Worm (Caenorhabditis elegans): ENCODE measurements around the gene srx-80.

srx-80 gene

ce11 chrV:11554260-11554659 is 39.3 kb upstream of the srx-80 start, which contains the start of gene duo-1:
Gene duo-1 (plus strand): TSS chrV:11554630.
- TF ChIP-seq egl-27 (tag; optimal IDR thresholded peaks at IDR 0.05) (no peak), crh-2 (tag; optimal IDR thresholded peaks at IDR 0.05) (no peak), lin-13 (GFP tag; optimal IDR thresholded peaks at IDR 0.05) (no peak), nhr-21 (tag; optimal IDR thresholded peaks at IDR 0.05) (no peak), ceh-82 (tag; optimal IDR thresholded peaks at IDR 0.05) (no peak), mab-5 (tag; optimal IDR thresholded peaks at IDR 0.05) (no peak), F13H6.1 (tag; optimal IDR thresholded peaks at IDR 0.05) (no peak), fos-1 (tag; optimal IDR thresholded peaks at IDR 0.05) (no peak), R02D3.7 (tag; optimal IDR thresholded peaks at IDR 0.05) (no peak)

- TF ChIP-seq alr-1 (tag; optimal IDR thresholded peaks at IDR 0.05) (no peak), sem-4 (tag; optimal IDR thresholded peaks at IDR 0.05) (no peak), skn-1 (tag; optimal IDR thresholded peaks at IDR 0.05) (no peak), sma-3 (GFP tag; optimal IDR thresholded peaks at IDR 0.05) (no peak), nhr-12 (tag; optimal IDR thresholded peaks at IDR 0.05) (no peak)
Measured at ce11 chrV:11562643-11563042, 30.9 kb upstream of the srx-80 start, which contains the start of gene srx-86. Gene srx-86 (plus strand): TSS chrV:11562943.

DNA sequence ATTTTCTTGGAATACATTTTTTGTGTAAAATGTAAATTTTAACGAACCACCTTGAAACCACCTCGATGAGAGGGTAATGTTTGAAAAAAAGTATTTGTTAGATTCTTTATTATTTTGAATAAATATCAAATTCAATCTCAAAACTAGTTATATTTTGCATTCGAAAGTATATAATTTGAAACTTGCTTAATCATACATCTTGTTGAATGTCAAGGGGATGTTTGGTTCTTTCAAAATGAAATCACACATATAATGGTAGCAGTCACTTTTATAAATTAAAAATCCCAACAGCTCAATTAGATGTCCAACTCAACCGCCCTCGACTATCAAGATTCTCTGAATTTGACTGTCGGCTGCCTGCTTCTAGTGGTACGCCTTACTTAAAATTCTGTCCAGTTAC is 29.0 kb upstream of the srx-80 start, which contains the start of gene srx-87:
Gene srx-87 (plus strand): TSS at position 301 of the 400 bp plus-strand sequence.
- TF ChIP-seq ama-1 (optimal IDR thresholded peaks at IDR 0.05) (no peak), C34F6.9 (tag; optimal IDR thresholded peaks at IDR 0.05) (no peak), ZK546.5 (tag; optimal IDR thresholded peaks at IDR 0.05) (no peak), dmd-4 (tag; optimal IDR thresholded peaks at IDR 0.05) (no peak), nhr-129 (tag; optimal IDR thresholded peaks at IDR 0.05) (no peak), elt-3 (tag; optimal IDR thresholded peaks at IDR 0.05) (no peak)

- no peak for TF ChIP-seq sem-4 (tag; optimal IDR thresholded peaks at IDR 0.05)
- TF ChIP-seq sma-3 (GFP tag; optimal IDR thresholded peaks at IDR 0.05), result no peak
- peak; percentile 1 for TF ChIP-seq ztf-4 (tag; optimal IDR thresholded peaks at IDR 0.05)
- TF ChIP-seq nhr-129 (tag; optimal IDR thresholded peaks at IDR 0.05), result peak; percentile 41
- peak; percentile 6 for TF ChIP-seq fos-1 (tag; optimal IDR thresholded peaks at IDR 0.05)
- peak; percentile 42 for TF ChIP-seq sma-9 (GFP tag; optimal IDR thresholded peaks at IDR 0.05)
- no peak for TF ChIP-seq sma-9 (tag; optimal IDR thresholded peaks at IDR 0.05)
- TF ChIP-seq snpc-4 (tag; optimal IDR thresholded peaks at IDR 0.05), result no peak
- TF ChIP-seq nhr-21 (tag; optimal IDR thresholded peaks at IDR 0.05), result peak; percentile 4
- TF ChIP-seq crh-2 (tag; optimal IDR thresholded peaks at IDR 0.05), result no peak
- no peak for TF ChIP-seq Y55F3AM.14 (GFP tag; optimal IDR thresholded peaks at IDR 0.05)
Measured at ce11 chrV:11570169-11570651, 23.3 kb upstream of the srx-80 start, which contains the start of the genes nhr-101 and pms-2. Gene nhr-101 (plus strand): TSS chrV:11570476. Gene pms-2 (minus strand): TSS chrV:11570601.

- peak; percentile 67 for TF ChIP-seq egl-27 (tag; optimal IDR thresholded peaks at IDR 0.05)
- TF ChIP-seq unc-62 (GFP tag; optimal IDR thresholded peaks at IDR 0.05), result no peak
- peak; percentile 91 for TF ChIP-seq nhr-129 (tag; optimal IDR thresholded peaks at IDR 0.05)
- TF ChIP-seq ztf-11 (tag; optimal IDR thresholded peaks at IDR 0.05), result no peak
- TF ChIP-seq fos-1 (tag; optimal IDR thresholded peaks at IDR 0.05), result peak; percentile 86
- no peak for TF ChIP-seq nhr-23 (tag; optimal IDR thresholded peaks at IDR 0.05)
- no peak for TF ChIP-seq nhr-237 (tag; optimal IDR thresholded peaks at IDR 0.05)
- peak; percentile 44 for TF ChIP-seq ama-1 (optimal IDR thresholded peaks at IDR 0.05)
- no peak for TF ChIP-seq snpc-4 (tag; optimal IDR thresholded peaks at IDR 0.05)
- no peak for TF ChIP-seq ztf-1 (GFP tag; conservative IDR thresholded peaks at IDR 0.05)
- TF ChIP-seq mdl-1 (tag; optimal IDR thresholded peaks at IDR 0.05), result peak; percentile 34 to 89
- peak; percentile 71 for TF ChIP-seq nhr-6 (tag; optimal IDR thresholded peaks at IDR 0.05)
- TF ChIP-seq lin-39 (tag; optimal IDR thresholded peaks at IDR 0.05), result no peak
- TF ChIP-seq elt-1 (tag; optimal IDR thresholded peaks at IDR 0.05), result peak; percentile 27
- peak; percentile 38 for TF ChIP-seq ztf-4 (tag; optimal IDR thresholded peaks at IDR 0.05)
- TF ChIP-seq crh-2 (tag; optimal IDR thresholded peaks at IDR 0.05), result peak; percentile 96
- peak; percentile 85 for TF ChIP-seq blmp-1 (tag; optimal IDR thresholded peaks at IDR 0.05; ENCODE audit: insufficient read depth)
- peak; percentile 90 for TF ChIP-seq sem-4 (tag; optimal IDR thresholded peaks at IDR 0.05)
- peak; percentile 97 for TF ChIP-seq F13H6.1 (tag; optimal IDR thresholded peaks at IDR 0.05)
- TF ChIP-seq ceh-16 (tag; optimal IDR thresholded peaks at IDR 0.05), result peak; percentile 45
- no peak for TF ChIP-seq ZK546.5 (tag; optimal IDR thresholded peaks at IDR 0.05)
- no peak for TF ChIP-seq aly-2 (tag; optimal IDR thresholded peaks at IDR 0.05)
- peak; percentile 100 for TF ChIP-seq sma-9 (GFP tag; optimal IDR thresholded peaks at IDR 0.05)
- TF ChIP-seq sma-9 (tag; optimal IDR thresholded peaks at IDR 0.05), result peak; percentile 32
- no peak for TF ChIP-seq nhr-25 (tag; optimal IDR thresholded peaks at IDR 0.05)
- no peak for TF ChIP-seq mbf-1 (tag; optimal IDR thresholded peaks at IDR 0.05)
- peak; percentile 99 for TF ChIP-seq nhr-21 (tag; optimal IDR thresholded peaks at IDR 0.05)
- TF ChIP-seq gmeb-1 (tag; optimal IDR thresholded peaks at IDR 0.05), result peak; percentile 63
- TF ChIP-seq dmd-4 (tag; optimal IDR thresholded peaks at IDR 0.05), result no peak
- TF ChIP-seq Y55F3AM.14 (GFP tag; optimal IDR thresholded peaks at IDR 0.05), result peak; percentile 82
- no peak for TF ChIP-seq R02D3.7 (tag; optimal IDR thresholded peaks at IDR 0.05)
- peak; percentile 47 for TF ChIP-seq lin-13 (GFP tag; optimal IDR thresholded peaks at IDR 0.05)
- peak in 1 of 2 experiments; percentile 90 for TF ChIP-seq lsy-2 (tag; optimal IDR thresholded peaks at IDR 0.05)
- TF ChIP-seq sma-3 (GFP tag; optimal IDR thresholded peaks at IDR 0.05), result peak; percentile 99
- TF ChIP-seq skn-1 (tag; optimal IDR thresholded peaks at IDR 0.05), result no peak
Measured at ce11 chrV:11572803-11573490, 20.6 kb upstream of the srx-80 start, which contains the start of the genes H12C20.7 and nhr-68. Gene H12C20.7 (minus strand): TSS chrV:11572990. Gene nhr-68 (plus strand): TSS chrV:11573440.
